Worm (Caenorhabditis elegans) whole organism, L1 larva: ENCODE data around the gene F08F1.3.
"Not testable (repeated sequence)": the region's sequence is repeated elsewhere in the genome, so short reads cannot be mapped to it uniquely, and the experiment has no call there.

ENCODE experiments used
- fos-1 ChIP-seq: fragments of 150-350 bp; optimal IDR thresholded peaks from 2 replicates; lab custom pipeline; 2014; ENCODE audit warnings: missing biosample characterization, missing genetic modification characterization
- nhr-12 ChIP-seq: sonication (generic microtip); optimal IDR thresholded peaks from 2 replicates; lab custom pipeline; 2017; ENCODE audit warnings: missing biosample characterization, missing genetic modification characterization
- nhr-77 ChIP-seq: fragments of 150-350 bp; optimal IDR thresholded peaks from 2 replicates; lab custom pipeline; 2014; ENCODE audit warnings: missing biosample characterization, missing genetic modification characterization
- tbx-2 ChIP-seq: sonication (generic microtip); optimal IDR thresholded peaks from 2 replicates; lab custom pipeline; 2016; ENCODE audit warnings: missing genetic modification characterization, missing compliant biosample characterization
- tlp-1 ChIP-seq: fragments of 150-350 bp; optimal IDR thresholded peaks from 2 replicates; lab custom pipeline; 2014; ENCODE audit warnings: missing biosample characterization, missing genetic modification characterization
- unc-130 ChIP-seq: fragments of 150-350 bp; optimal IDR thresholded peaks from 2 replicates; lab custom pipeline; 2017; ENCODE audit warnings: missing biosample characterization, missing genetic modification characterization, inconsistent platforms
- unc-62 ChIP-seq: fragments of 150-350 bp; optimal IDR thresholded peaks from 2 replicates; lab custom pipeline; 2014; ENCODE audit warnings: missing biosample characterization, missing genetic modification reagents, missing genetic modification characterization

ce11 chrX:8410754-8411153 is 17.9 kb upstream of the F08F1.3 start, which contains the start of gene F08F1.9:
- TF ChIP-seq nhr-12 (tag; lab: Kevin White, UChicago); unc-62; tlp-1 (tag; lab: Kevin White, UChicago); nhr-77 (tag; lab: Kevin White, UChicago); tbx-2 (tag; lab: Kevin White, UChicago); unc-130 (tag; lab: Kevin White, UChicago); fos-1: not testable (repeated sequence)
